Worm (Caenorhabditis elegans): Measurements from ENCODE around the gene F16B3.2.
A peak's percentile ranks its signal among the peaks of the same experiment; 100 is the strongest.

The F16B3.2 gene

DNA sequence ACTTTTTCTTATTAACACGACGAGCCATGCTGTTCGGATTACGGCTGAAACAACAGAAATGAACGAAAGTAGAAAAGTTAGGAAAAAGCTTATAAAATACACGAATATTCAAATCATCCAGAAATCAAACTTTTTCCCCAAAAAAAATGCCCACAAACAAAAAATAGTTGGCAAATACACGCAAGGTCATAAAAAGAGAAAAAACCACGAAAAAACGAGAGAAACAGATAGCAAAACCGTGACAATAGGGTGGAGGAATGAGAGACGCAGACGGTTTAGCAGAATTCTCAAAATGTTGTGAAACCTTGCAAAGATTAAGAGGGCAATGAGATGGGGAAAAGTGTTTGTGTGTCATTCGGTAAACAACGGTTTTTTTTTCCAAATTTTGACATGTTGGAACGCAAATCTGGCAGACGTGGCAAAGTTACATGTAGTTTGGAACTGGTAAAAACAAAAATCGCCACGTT lies 29.2 kb upstream of the F16B3.2 start, which contains the start of gene tank-1:
Gene tank-1, minus strand, starts transcription at position 51 of the 467 bp plus-strand sequence.
- TF ChIP-seq ceh-16 (tag; optimal IDR thresholded peaks at IDR 0.05) (no peak), lin-15B (tag; optimal IDR thresholded peaks at IDR 0.05) (no peak), daf-12 (tag; optimal IDR thresholded peaks at IDR 0.05) (no peak), lsy-12 (tag; optimal IDR thresholded peaks at IDR 0.05) (no peak), snpc-4 (tag; optimal IDR thresholded peaks at IDR 0.05) (no peak), R02D3.7 (tag; optimal IDR thresholded peaks at IDR 0.05) (no peak), pha-4 (tag; optimal IDR thresholded peaks at IDR 0.05) (no peak), ceh-9 (tag; optimal IDR thresholded peaks at IDR 0.05) (no peak), fkh-2 (tag; optimal IDR thresholded peaks at IDR 0.05) (no peak), nhr-11 (tag; optimal IDR thresholded peaks at IDR 0.05) (no peak), hmg-11 (tag; optimal IDR thresholded peaks at IDR 0.05) (peak; percentile 48), egl-27 (tag; optimal IDR thresholded peaks at IDR 0.05) (no peak), nhr-77 (tag; optimal IDR thresholded peaks at IDR 0.05) (no peak), tbx-2 (tag; optimal IDR thresholded peaks at IDR 0.05) (no peak), ceh-28 (tag; optimal IDR thresholded peaks at IDR 0.05) (no peak), fos-1 (tag; optimal IDR thresholded peaks at IDR 0.05) (no peak), unc-62 (GFP tag; optimal IDR thresholded peaks at IDR 0.05) (no peak), nhr-25 (tag; optimal IDR thresholded peaks at IDR 0.05) (peak; percentile 74), nfya-1 (tag; optimal IDR thresholded peaks at IDR 0.05; ENCODE audit: insufficient read depth) (no peak), unc-39 (tag; optimal IDR thresholded peaks at IDR 0.05) (no peak), aly-2 (tag; optimal IDR thresholded peaks at IDR 0.05) (no peak), elt-2 (tag; optimal IDR thresholded peaks at IDR 0.05) (peak; percentile 11), mml-1 (tag; optimal IDR thresholded peaks at IDR 0.05) (no peak), lin-39 (tag; optimal IDR thresholded peaks at IDR 0.05) (peak; percentile 14), eor-1 (tag; optimal IDR thresholded peaks at IDR 0.05) (no peak), pqm-1 (tag; optimal IDR thresholded peaks at IDR 0.05) (peak; percentile 50), egl-5 (tag; optimal IDR thresholded peaks at IDR 0.05) (peak; percentile 91), zag-1 (tag; optimal IDR thresholded peaks at IDR 0.05) (no peak)

DNA sequence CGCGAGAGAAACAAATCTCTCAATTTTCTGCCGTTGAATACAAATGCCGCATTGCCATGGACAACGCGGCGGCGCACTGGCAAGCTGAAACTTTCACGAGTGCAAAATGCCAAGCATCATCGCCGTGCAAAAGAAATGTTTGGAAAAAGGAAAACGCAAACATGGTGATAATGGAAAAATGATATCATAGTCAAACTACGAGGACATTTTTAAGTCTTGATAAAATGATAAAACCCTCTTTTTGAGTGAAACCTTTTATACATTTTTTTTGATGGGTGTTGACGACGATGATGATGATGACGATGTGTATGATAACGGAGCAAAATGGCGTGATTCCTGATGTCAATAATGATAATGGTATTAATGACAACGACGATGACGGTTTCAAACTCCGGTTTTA lies 27.6 kb upstream of the F16B3.2 start:
- TF ChIP-seq elt-2 (tag; optimal IDR thresholded peaks at IDR 0.05) (peak; percentile 56), nhr-28 (tag; optimal IDR thresholded peaks at IDR 0.05) (no peak)

DNA sequence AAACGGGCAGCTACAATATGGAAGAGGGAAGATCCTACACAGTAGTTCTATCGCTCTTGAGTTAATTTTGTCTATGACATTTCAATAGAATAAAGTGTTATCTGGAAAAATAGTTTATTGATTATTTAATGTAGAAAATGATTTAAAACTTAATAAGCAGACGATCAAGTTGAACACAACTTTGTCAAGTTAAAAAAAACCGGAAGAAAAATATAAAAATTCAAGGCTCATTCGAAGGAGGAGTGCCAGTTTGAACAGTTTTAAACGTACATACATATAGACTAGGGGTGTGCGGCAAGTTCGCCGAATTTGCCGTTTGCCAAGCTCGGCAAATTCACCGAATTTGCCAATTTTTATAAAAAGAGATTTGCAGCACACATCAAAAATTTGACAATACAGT lies 15.7 kb upstream of the F16B3.2 start, which contains the start of gene egl-2:
Gene egl-2, minus strand, starts transcription at position 101 of the 400 bp plus-strand sequence.
- TF ChIP-seq elt-3 (tag; optimal IDR thresholded peaks at IDR 0.05): no peak
- no peak for TF ChIP-seq ztf-11 (tag; optimal IDR thresholded peaks at IDR 0.05)
- no peak for TF ChIP-seq nhr-43 (tag; optimal IDR thresholded peaks at IDR 0.05; ENCODE audit: poor library complexity, severe bottlenecking)
- no peak for TF ChIP-seq unc-62 (GFP tag; optimal IDR thresholded peaks at IDR 0.05)
- TF ChIP-seq mml-1 (tag; optimal IDR thresholded peaks at IDR 0.05): no peak
- TF ChIP-seq ztf-4 (tag; optimal IDR thresholded peaks at IDR 0.05): no peak
- no peak for TF ChIP-seq nfya-1 (tag; optimal IDR thresholded peaks at IDR 0.05; ENCODE audit: insufficient read depth)

DNA sequence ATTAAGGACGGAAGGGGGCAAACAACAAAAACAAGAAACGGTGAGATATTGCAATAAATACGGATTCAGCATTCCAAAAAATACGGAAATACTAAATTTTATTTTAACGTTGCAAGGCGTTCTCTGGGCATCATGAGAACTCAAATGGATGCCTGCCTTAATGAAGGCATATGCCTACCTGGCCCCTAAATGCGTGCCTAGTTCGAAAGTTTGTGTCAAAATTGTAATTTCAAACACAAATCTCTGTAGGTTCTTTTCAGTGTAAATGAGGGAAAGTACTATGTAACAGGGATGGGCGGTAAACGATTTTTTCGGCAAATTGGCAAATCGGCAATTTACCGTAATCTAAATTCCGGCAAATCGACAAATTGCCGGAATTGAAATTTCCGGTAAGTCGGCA lies 12.8 kb upstream of the F16B3.2 start:
- no peak for TF ChIP-seq aly-2 (tag; optimal IDR thresholded peaks at IDR 0.05)
- TF ChIP-seq nhr-25 (tag; optimal IDR thresholded peaks at IDR 0.05): no peak
- no peak for TF ChIP-seq unc-39 (tag; optimal IDR thresholded peaks at IDR 0.05)
- TF ChIP-seq R02D3.7 (tag; optimal IDR thresholded peaks at IDR 0.05): no peak
- TF ChIP-seq lsy-12 (tag; optimal IDR thresholded peaks at IDR 0.05): no peak

DNA sequence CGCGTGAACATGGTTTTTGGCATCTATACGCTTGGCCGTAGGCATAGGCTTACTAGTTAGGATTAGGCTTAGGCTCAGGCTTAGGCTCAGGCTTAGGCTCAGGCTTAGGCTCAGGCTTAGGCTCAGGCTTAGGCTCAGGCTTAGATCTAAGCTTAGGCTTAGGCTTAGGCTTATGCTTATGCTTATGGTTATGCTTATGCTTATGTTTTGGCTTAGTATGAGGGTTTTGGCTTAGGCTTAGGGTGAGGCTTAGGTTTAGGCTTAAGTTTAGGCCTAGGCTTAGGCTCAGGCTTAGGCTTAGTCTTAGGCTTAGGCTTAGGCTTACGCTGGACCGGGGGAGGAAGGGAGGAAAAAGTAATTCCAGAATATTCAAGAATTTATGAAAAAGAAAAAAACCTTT lies 9.1 kb upstream of the F16B3.2 start:
- no peak for TF ChIP-seq ceh-28 (tag; optimal IDR thresholded peaks at IDR 0.05)
- TF ChIP-seq nhr-28 (tag; optimal IDR thresholded peaks at IDR 0.05): no peak
- no peak for TF ChIP-seq unc-62 (GFP tag; optimal IDR thresholded peaks at IDR 0.05)
- TF ChIP-seq ztf-11 (tag; optimal IDR thresholded peaks at IDR 0.05): no peak
- no peak for TF ChIP-seq hmg-11 (tag; optimal IDR thresholded peaks at IDR 0.05)
- TF ChIP-seq zag-1 (tag; optimal IDR thresholded peaks at IDR 0.05): no peak
- no peak for TF ChIP-seq nhr-237 (tag; optimal IDR thresholded peaks at IDR 0.05)
- TF ChIP-seq eor-1 (tag; optimal IDR thresholded peaks at IDR 0.05): no peak
- no peak for TF ChIP-seq elt-2 (tag; optimal IDR thresholded peaks at IDR 0.05)
- no peak for TF ChIP-seq nhr-77 (tag; optimal IDR thresholded peaks at IDR 0.05)
- TF ChIP-seq pqm-1 (tag; optimal IDR thresholded peaks at IDR 0.05): no peak
- TF ChIP-seq nhr-23 (tag; optimal IDR thresholded peaks at IDR 0.05): no peak
- TF ChIP-seq mml-1 (tag; optimal IDR thresholded peaks at IDR 0.05): no peak
- TF ChIP-seq ceh-82 (tag; optimal IDR thresholded peaks at IDR 0.05): no peak
- TF ChIP-seq egl-27 (tag; optimal IDR thresholded peaks at IDR 0.05): no peak
- TF ChIP-seq fkh-10 (GFP tag; optimal IDR thresholded peaks at IDR 0.05): no peak
- no peak for TF ChIP-seq nhr-25 (tag; optimal IDR thresholded peaks at IDR 0.05)
